Worm (Caenorhabditis elegans): Measurements from ENCODE around the gene srh-251.

The srh-251 gene

ce11 chrV:15379817-15380216 is at the start of gene srh-251:
Gene srh-251 (minus strand): TSS chrV:15379917.
- TF ChIP-seq W03F9.2 (tag; optimal IDR thresholded peaks at IDR 0.05) (no peak), dao-5 (tag; optimal IDR thresholded peaks at IDR 0.05) (no peak), him-1 (tag; optimal IDR thresholded peaks at IDR 0.05) (no peak)

DNA sequence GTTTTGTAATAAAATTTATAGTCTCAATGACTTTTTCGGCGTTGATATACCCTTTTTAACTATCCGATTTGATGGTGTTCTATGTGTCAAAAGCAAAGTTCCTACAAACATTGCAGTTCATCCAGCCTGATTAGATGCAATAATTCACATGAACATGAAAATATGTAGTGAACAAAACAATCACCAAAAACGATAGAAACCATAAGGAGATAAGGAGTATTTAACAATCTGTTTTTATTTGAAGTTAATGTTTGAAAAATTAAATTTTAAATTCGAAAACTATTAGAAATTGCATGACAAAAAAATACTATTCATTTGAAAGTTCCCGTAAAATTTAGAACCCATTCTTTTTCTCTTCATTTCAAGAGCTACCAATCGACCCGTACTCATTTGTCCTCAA is 47.2 kb upstream of the srh-251 start, which contains the start of gene fbxa-209:
TSS of gene fbxa-209 (minus strand) at position 101 of the 400 bp plus-strand sequence.
- TF ChIP-seq W03F9.2 (tag; optimal IDR thresholded peaks at IDR 0.05) (no peak), him-1 (tag; optimal IDR thresholded peaks at IDR 0.05) (no peak), dao-5 (tag; optimal IDR thresholded peaks at IDR 0.05) (no peak)

ce11 chrV:15425368-15426091 is 45.8 kb upstream of the srh-251 start, which contains the start of gene Y36E3A.2:
Gene Y36E3A.2 (plus strand): TSS chrV:15426041.
- TF ChIP-seq him-1 (tag; optimal IDR thresholded peaks at IDR 0.05) (no peak), W03F9.2 (tag; optimal IDR thresholded peaks at IDR 0.05) (no peak), dao-5 (tag; optimal IDR thresholded peaks at IDR 0.05) (no peak)

ce11 chrV:15423601-15424000 is 43.9 kb upstream of the srh-251 start, which contains the start of gene fbxa-104:
Gene fbxa-104 (minus strand): TSS chrV:15423683.
- no peak for TF ChIP-seq dao-5 (tag; optimal IDR thresholded peaks at IDR 0.05)
- no peak for TF ChIP-seq him-1 (tag; optimal IDR thresholded peaks at IDR 0.05)
- TF ChIP-seq W03F9.2 (tag; optimal IDR thresholded peaks at IDR 0.05) = no peak

DNA sequence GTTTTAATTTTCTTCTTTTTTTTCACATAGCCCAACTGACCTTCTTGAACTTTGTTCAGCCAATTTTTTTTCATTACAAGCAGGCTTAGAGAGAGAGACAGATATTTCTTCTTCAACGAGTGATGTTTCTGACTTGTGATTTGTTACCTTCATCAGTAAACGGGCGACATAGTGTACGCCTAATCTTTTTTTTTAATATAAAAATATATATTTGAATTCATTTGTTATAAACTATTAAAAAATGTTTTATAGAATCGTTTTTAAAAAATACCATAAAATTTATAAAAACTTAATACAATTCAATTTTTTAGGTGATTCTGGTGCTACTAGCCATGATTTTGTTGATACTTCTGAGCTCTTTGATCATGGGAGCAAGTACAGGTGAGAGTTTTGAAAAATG is 38.1 kb upstream of the srh-251 start, which contains the start of gene T06E6.10:
TSS of gene T06E6.10 (plus strand) at position 301 of the 400 bp plus-strand sequence.
- TF ChIP-seq him-1 (tag; optimal IDR thresholded peaks at IDR 0.05) = no peak
- TF ChIP-seq W03F9.2 (tag; optimal IDR thresholded peaks at IDR 0.05) = no peak
- TF ChIP-seq dao-5 (tag; optimal IDR thresholded peaks at IDR 0.05) = no peak

ce11 chrV:15415951-15416350 is 36.2 kb upstream of the srh-251 start, which contains the start of gene srh-265:
Gene srh-265 (plus strand): TSS chrV:15416251.
- no peak for TF ChIP-seq him-1 (tag; optimal IDR thresholded peaks at IDR 0.05)
- no peak for TF ChIP-seq W03F9.2 (tag; optimal IDR thresholded peaks at IDR 0.05)
- no peak for TF ChIP-seq dao-5 (tag; optimal IDR thresholded peaks at IDR 0.05)

- no peak for TF ChIP-seq dao-5 (tag; optimal IDR thresholded peaks at IDR 0.05)
- no peak for TF ChIP-seq W03F9.2 (tag; optimal IDR thresholded peaks at IDR 0.05)
- TF ChIP-seq him-1 (tag; optimal IDR thresholded peaks at IDR 0.05) = no peak
These were observed 34.1 kb upstream of the srh-251 start, which contains the start of gene srh-264 for ce11 chrV:15413847-15414246. Gene srh-264 (plus strand): TSS chrV:15414147.

DNA sequence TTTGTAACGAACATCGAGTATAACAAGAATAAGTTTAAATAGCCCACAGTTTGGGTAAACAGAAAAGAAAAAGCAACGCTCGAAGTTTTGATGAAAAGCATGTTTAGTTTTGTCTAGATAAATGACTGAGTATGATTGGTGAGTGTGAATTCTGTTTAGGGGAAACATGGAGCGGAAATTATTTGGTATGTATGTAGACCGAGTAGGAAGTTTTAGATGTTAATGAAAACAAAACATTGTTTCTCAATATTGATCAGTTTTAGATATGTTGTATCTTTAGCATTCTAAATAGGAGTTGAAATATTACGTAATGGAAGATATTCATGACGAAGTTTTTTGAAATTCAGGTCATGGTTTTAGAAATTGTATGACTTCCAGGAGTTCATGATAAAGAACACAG is 32.9 kb upstream of the srh-251 start, which contains the start of gene srbc-63:
TSS of gene srbc-63 (minus strand) at position 101 of the 400 bp plus-strand sequence.
- TF ChIP-seq him-1 (tag; optimal IDR thresholded peaks at IDR 0.05) (no peak), W03F9.2 (tag; optimal IDR thresholded peaks at IDR 0.05) (no peak), dao-5 (tag; optimal IDR thresholded peaks at IDR 0.05) (no peak)

ce11 chrV:15406928-15407327 is 27.2 kb upstream of the srh-251 start, which contains the start of gene srh-257:
Gene srh-257 (plus strand): TSS chrV:15407228.
- TF ChIP-seq dao-5 (tag; optimal IDR thresholded peaks at IDR 0.05) (no peak), him-1 (tag; optimal IDR thresholded peaks at IDR 0.05) (no peak), W03F9.2 (tag; optimal IDR thresholded peaks at IDR 0.05) (no peak)

DNA sequence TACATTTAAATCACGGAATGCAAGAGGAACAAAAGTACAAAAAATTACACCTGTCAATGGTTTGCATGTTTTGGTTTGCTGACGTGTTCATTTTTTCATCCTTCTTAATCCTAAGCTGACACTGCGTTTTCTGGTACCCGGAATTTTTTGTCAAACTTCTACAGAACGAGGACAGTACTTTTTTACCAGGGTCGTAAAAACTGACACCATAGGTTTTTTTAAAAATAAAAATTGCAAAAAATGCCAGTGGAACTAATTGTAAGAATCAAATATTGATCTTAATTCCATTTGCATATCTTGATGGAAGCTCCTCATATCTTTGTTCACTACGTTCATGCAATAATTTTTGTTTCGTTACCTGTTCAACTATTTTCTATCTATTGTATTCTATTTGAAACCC is 25.1 kb upstream of the srh-251 start, which contains the start of gene srh-258:
TSS of gene srh-258 (plus strand) at position 301 of the 400 bp plus-strand sequence.
- TF ChIP-seq dao-5 (tag; optimal IDR thresholded peaks at IDR 0.05) = no peak
- no peak for TF ChIP-seq him-1 (tag; optimal IDR thresholded peaks at IDR 0.05)
- TF ChIP-seq W03F9.2 (tag; optimal IDR thresholded peaks at IDR 0.05) = no peak

ce11 chrV:15401856-15402314 is 22.2 kb upstream of the srh-251 start, which contains the start of gene fbxa-135:
Gene fbxa-135 (plus strand): TSS chrV:15402264.
- TF ChIP-seq W03F9.2 (tag; optimal IDR thresholded peaks at IDR 0.05) (no peak), him-1 (tag; optimal IDR thresholded peaks at IDR 0.05) (no peak), dao-5 (tag; optimal IDR thresholded peaks at IDR 0.05) (no peak)

DNA sequence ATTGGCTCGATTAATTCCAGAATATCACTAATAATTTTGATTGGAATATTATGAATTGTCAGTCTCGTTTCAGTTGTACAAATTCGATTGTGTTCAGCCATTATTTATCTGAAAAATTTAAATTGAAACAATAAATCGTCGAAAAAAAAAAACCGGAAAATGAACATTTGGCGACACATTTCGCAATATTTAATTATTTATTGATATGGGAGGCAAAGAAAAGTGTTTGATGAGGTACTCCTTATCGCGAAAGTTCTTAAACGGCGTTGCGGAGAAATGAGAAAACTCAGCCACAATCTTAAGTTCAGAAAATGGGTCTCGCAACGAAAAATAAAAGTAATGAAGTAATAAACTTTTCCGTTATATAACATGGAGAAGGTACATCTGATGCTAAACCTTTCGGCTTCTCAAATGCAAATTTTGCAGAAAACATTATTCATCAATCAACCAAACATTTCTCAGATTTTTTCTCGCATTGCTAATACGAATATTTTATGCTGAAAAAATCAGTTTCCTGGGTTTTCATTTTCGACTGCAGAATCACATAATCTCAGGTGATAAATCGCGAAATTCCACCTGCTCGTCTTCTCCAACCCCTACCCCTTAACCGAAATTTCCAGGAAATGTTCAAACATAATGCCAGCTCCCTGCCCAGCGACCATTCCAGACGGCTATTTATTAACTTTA is 20.1 kb upstream of the srh-251 start, which contains the start of the genes T06E6.15 and sri-7:
TSS of gene T06E6.15 (minus strand) at position 101 of the 687 bp plus-strand sequence.
TSS of gene sri-7 (plus strand) at position 637 of the 687 bp plus-strand sequence.
- no peak for TF ChIP-seq W03F9.2 (tag; optimal IDR thresholded peaks at IDR 0.05)
- no peak for TF ChIP-seq dao-5 (tag; optimal IDR thresholded peaks at IDR 0.05)
- no peak for TF ChIP-seq him-1 (tag; optimal IDR thresholded peaks at IDR 0.05)

ce11 chrV:15398728-15399127 is 19.0 kb upstream of the srh-251 start, which contains the start of gene fbxa-199:
Gene fbxa-199 (minus strand): TSS chrV:15398828.
- no peak for TF ChIP-seq him-1 (tag; optimal IDR thresholded peaks at IDR 0.05)
- TF ChIP-seq dao-5 (tag; optimal IDR thresholded peaks at IDR 0.05) = no peak
- no peak for TF ChIP-seq W03F9.2 (tag; optimal IDR thresholded peaks at IDR 0.05)

All from whole organism, L4/young adult.